Worm (Caenorhabditis elegans) whole organism, L3 larva: Measurements from ENCODE around the gene T12A2.3.

ENCODE experiments used
- R02D3.7 ChIP-seq: fragments of 150-350 bp; optimal IDR thresholded peaks from 2 replicates; lab custom pipeline; 2014; ENCODE audit warnings: missing biosample characterization, missing genetic modification characterization
- ZK546.5 ChIP-seq: sonication (generic microtip); optimal IDR thresholded peaks from 2 replicates; lab custom pipeline; 2017; ENCODE audit warnings: missing biosample characterization, missing genetic modification characterization
- ama-1 ChIP-seq: fragments of 150-350 bp; optimal IDR thresholded peaks from 2 replicates; lab custom pipeline; 2018
- ceh-82 ChIP-seq: fragments of 150-350 bp; optimal IDR thresholded peaks from 2 replicates; lab custom pipeline; 2014; ENCODE audit warnings: missing biosample characterization, missing genetic modification characterization
- ceh-9 ChIP-seq: sonication (generic microtip); optimal IDR thresholded peaks from 2 replicates; lab custom pipeline; 2018; ENCODE audit warnings: missing biosample characterization, missing genetic modification characterization
- elt-2 ChIP-seq: sonication (generic microtip); optimal IDR thresholded peaks from 2 replicates; lab custom pipeline; 2016; ENCODE audit warnings: missing genetic modification reagents, mild to moderate bottlenecking, missing genetic modification characterization, missing compliant biosample characterization
- elt-3 ChIP-seq, 3 experiments: fragments of 150-350 bp in 1 of 3; sonication (generic microtip) in 2 of 3; optimal IDR thresholded peaks; 2 replicates in 2 of 3; 4 replicates in 1 of 3; lab custom pipeline; 2014 to 2017; ENCODE audit warnings: missing biosample characterization in 3 of 3, missing genetic modification characterization in 3 of 3
- eor-1 ChIP-seq, 2 experiments: fragments of 150-350 bp; optimal IDR thresholded peaks; 2 replicates each; lab custom pipeline; 2014 to 2018; ENCODE audit warnings: missing biosample characterization in 2 of 2, missing genetic modification characterization in 2 of 2
- fkh-10 ChIP-seq: sonication (generic microtip); optimal IDR thresholded peaks from 2 replicates; lab custom pipeline; 2017; ENCODE audit warnings: missing biosample characterization, missing genetic modification reagents, missing genetic modification characterization
- fkh-2 ChIP-seq: fragments of 150-350 bp; optimal IDR thresholded peaks from 2 replicates; lab custom pipeline; 2014; ENCODE audit warnings: missing biosample characterization, missing genetic modification reagents, missing genetic modification characterization
- hmg-11 ChIP-seq: sonication (generic microtip); optimal IDR thresholded peaks from 2 replicates; lab custom pipeline; 2016; ENCODE audit warnings: missing genetic modification characterization, missing compliant biosample characterization
- lin-15B ChIP-seq: fragments of 150-350 bp; optimal IDR thresholded peaks from 2 replicates; lab custom pipeline; 2014; ENCODE audit warnings: missing biosample characterization, missing genetic modification characterization
- lin-39 ChIP-seq: fragments of 150-350 bp; optimal IDR thresholded peaks from 2 replicates; lab custom pipeline; 2018; ENCODE audit warnings: missing biosample characterization, missing genetic modification reagents, missing genetic modification characterization
- lsy-12 ChIP-seq: sonication (generic microtip); optimal IDR thresholded peaks from 2 replicates; lab custom pipeline; 2016; ENCODE audit warnings: mild to moderate bottlenecking, missing genetic modification characterization, missing compliant biosample characterization
- mdl-1 ChIP-seq: fragments of 150-350 bp; optimal IDR thresholded peaks from 2 replicates; lab custom pipeline; 2014; ENCODE audit warnings: missing biosample characterization, missing genetic modification characterization
- mml-1 ChIP-seq: fragments of 150-350 bp; sonication (generic microtip); optimal IDR thresholded peaks from 3 replicates; lab custom pipeline; 2014; ENCODE audit warnings: missing biosample characterization, missing genetic modification characterization
- nhr-11 ChIP-seq: fragments of 150-350 bp; optimal IDR thresholded peaks from 2 replicates; lab custom pipeline; 2014; ENCODE audit warnings: missing biosample characterization, missing genetic modification characterization
- nhr-12 ChIP-seq: fragments of 150-350 bp; optimal IDR thresholded peaks from 2 replicates; lab custom pipeline; 2014; ENCODE audit warnings: missing biosample characterization, missing genetic modification characterization
- nhr-23 ChIP-seq: fragments of 150-350 bp; optimal IDR thresholded peaks from 2 replicates; lab custom pipeline; 2014; ENCODE audit warnings: missing biosample characterization, missing genetic modification reagents, missing genetic modification characterization
- nhr-25 ChIP-seq: sonication (generic microtip); optimal IDR thresholded peaks from 2 replicates; lab custom pipeline; 2017; ENCODE audit warnings: missing biosample characterization, missing genetic modification characterization
- nhr-43 ChIP-seq: sonication (generic microtip); optimal IDR thresholded peaks from 2 replicates; lab custom pipeline; 2016; ENCODE audit warnings: mild to moderate bottlenecking, missing genetic modification characterization, missing compliant biosample characterization; ENCODE audit not compliant: poor library complexity, severe bottlenecking
- nhr-76 ChIP-seq: fragments of 150-350 bp; sonication (generic microtip); optimal IDR thresholded peaks from 5 replicates; lab custom pipeline; 2014; ENCODE audit warnings: missing biosample characterization, missing genetic modification characterization
- nhr-77 ChIP-seq: fragments of 150-350 bp; optimal IDR thresholded peaks from 2 replicates; lab custom pipeline; 2014; ENCODE audit warnings: missing biosample characterization, missing genetic modification characterization
- pha-4 ChIP-seq: fragments of 150-350 bp; optimal IDR thresholded peaks from 2 replicates; lab custom pipeline; 2014; ENCODE audit warnings: missing biosample characterization, missing genetic modification reagents, missing genetic modification characterization
- pqm-1 ChIP-seq: fragments of 150-350 bp; optimal IDR thresholded peaks from 2 replicates; lab custom pipeline; 2017; ENCODE audit warnings: missing biosample characterization, missing genetic modification characterization, inconsistent platforms
- sea-2 ChIP-seq: fragments of 150-350 bp; sonication (generic microtip); optimal IDR thresholded peaks from 4 replicates; lab custom pipeline; 2014; ENCODE audit warnings: missing biosample characterization, missing genetic modification reagents, missing genetic modification characterization
- snpc-4 ChIP-seq: fragments of 150-350 bp; optimal IDR thresholded peaks from 2 replicates; lab custom pipeline; 2014; ENCODE audit warnings: missing biosample characterization, missing genetic modification characterization
- tbx-2 ChIP-seq: sonication (generic microtip); optimal IDR thresholded peaks from 2 replicates; lab custom pipeline; 2016; ENCODE audit warnings: mild to moderate bottlenecking, missing genetic modification characterization, missing compliant biosample characterization
- unc-39 ChIP-seq: sonication (generic microtip); optimal IDR thresholded peaks from 4 replicates; lab custom pipeline; 2017; ENCODE audit warnings: missing biosample characterization, missing genetic modification characterization
- unc-62 ChIP-seq: fragments of 150-350 bp; sonication (generic microtip); optimal IDR thresholded peaks from 4 replicates; lab custom pipeline; 2014; ENCODE audit warnings: missing biosample characterization, missing genetic modification reagents, missing genetic modification characterization
- ztf-4 ChIP-seq: fragments of 150-350 bp; optimal IDR thresholded peaks from 2 replicates; lab custom pipeline; 2014; ENCODE audit warnings: missing biosample characterization, missing genetic modification characterization

T12A2.3 gene

ce11 chrIII:6256675-6257074, 16.0 kb downstream of the T12A2.3 start, which contains the start of gene srg-9:
srg-9 (minus strand) TSS chrIII:6256775.
- no peak for TF ChIP-seq unc-39

- TF ChIP-seq ama-1 (lab: Kevin White, UChicago) (no peak), nhr-77 (tag; lab: Kevin White, UChicago) (no peak), hmg-11 (tag; lab: Kevin White, UChicago) (no peak), nhr-76 (no peak), unc-39 (no peak), ztf-4 (tag; lab: Kevin White, UChicago) (no peak), pqm-1 (tag; lab: Kevin White, UChicago) (no peak), eor-1 (tag; optimal IDR thresholded peaks at IDR 0.05; lab: Kevin White, UChicago) (no peak), lsy-12 (tag; lab: Kevin White, UChicago) (no peak), fkh-10 (no peak), ZK546.5 (tag; lab: Kevin White, UChicago) (no peak), tbx-2 (tag; lab: Kevin White, UChicago) (no peak), sea-2 (GFP tag; lab: Kevin White, UChicago) (no peak), fkh-2 (tag; lab: Kevin White, UChicago) (no peak), R02D3.7 (tag; lab: Kevin White, UChicago) (no peak)
Measured at ce11 chrIII:6258262-6258661, 17.6 kb downstream of the T12A2.3 start, which contains the start of gene srg-1. srg-1 (minus strand) TSS chrIII:6258362.

ce11 chrIII:6260115-6260514, 19.5 kb downstream of the T12A2.3 start, which contains the start of gene srg-2:
srg-2 (minus strand) TSS chrIII:6260215.
- no peak for TF ChIP-seq mml-1 (tag; lab: Kevin White, UChicago)
- TF ChIP-seq elt-2 (tag; lab: Kevin White, UChicago): no peak
- no peak for TF ChIP-seq nhr-76
- TF ChIP-seq lsy-12 (tag; lab: Kevin White, UChicago): no peak
- no peak for TF ChIP-seq elt-3 (tag; optimal IDR thresholded peaks at IDR 0.05; lab: Kevin White, UChicago)
- TF ChIP-seq nhr-23 (tag; lab: Kevin White, UChicago): no peak
- TF ChIP-seq tbx-2 (tag; lab: Kevin White, UChicago): no peak
- no peak for TF ChIP-seq snpc-4 (tag; lab: Kevin White, UChicago)

DNA sequence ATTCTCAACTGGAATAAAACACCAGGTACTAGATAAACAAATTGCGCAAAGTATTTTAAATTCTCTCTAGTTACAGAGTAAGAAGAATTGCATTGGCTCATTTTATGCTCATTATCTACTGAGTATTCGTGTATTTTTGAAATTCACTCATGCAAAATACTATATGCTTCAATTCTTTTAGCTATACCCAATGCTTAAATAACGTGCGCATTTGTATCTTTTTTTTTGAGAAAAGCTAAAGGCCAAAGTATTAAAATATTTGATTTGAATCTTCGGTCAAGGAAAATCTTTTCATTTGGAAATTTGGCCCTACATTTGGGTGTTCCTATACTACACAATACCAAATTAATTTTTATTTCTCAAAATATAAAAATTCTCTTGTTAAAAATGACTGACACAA, 21.4 kb downstream of the T12A2.3 start, which contains the start of gene srg-4:
srg-4 (minus strand) TSS at position 101 of the 400 bp plus-strand sequence.
- TF ChIP-seq lin-15B (no peak), nhr-76 (no peak), nhr-77 (tag; lab: Kevin White, UChicago) (no peak), ceh-82 (tag; lab: Kevin White, UChicago) (no peak), nhr-11 (tag; lab: Kevin White, UChicago) (no peak), ama-1 (lab: Kevin White, UChicago) (no peak), ceh-9 (tag; lab: Kevin White, UChicago) (no peak), nhr-12 (tag; lab: Kevin White, UChicago) (no peak), mdl-1 (no peak), nhr-43 (tag; lab: Kevin White, UChicago) (no peak), nhr-25 (tag; lab: Kevin White, UChicago) (no peak), ZK546.5 (tag; lab: Kevin White, UChicago) (no peak), snpc-4 (tag; lab: Kevin White, UChicago) (no peak)

DNA sequence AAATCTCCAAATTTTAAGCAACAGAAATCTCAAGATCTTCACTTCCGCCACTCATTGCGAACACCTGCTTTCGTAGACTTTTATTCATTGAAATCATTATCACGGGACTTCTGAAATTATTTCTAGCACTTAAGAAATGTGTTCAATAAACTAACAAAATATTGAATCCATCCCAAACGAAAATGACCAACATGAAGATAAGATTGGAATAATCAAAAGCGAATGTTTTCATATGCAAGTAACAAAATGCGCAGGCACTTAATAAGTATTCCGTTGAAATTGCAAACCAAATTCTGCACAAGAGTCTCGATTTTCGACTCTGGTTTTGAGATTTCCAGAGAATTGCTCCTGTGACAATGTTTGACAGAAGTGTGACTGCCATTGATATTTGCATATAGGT, 23.8 kb downstream of the T12A2.3 start, which contains the start of gene srg-5:
srg-5 (minus strand) TSS at position 101 of the 400 bp plus-strand sequence.
- TF ChIP-seq unc-62 (GFP tag; lab: Kevin White, UChicago): no peak
- no peak for TF ChIP-seq pha-4 (tag; lab: Kevin White, UChicago)
- TF ChIP-seq lin-39 (tag; lab: Kevin White, UChicago): no peak
- TF ChIP-seq fkh-10: no peak
- no peak for TF ChIP-seq ceh-82 (tag; lab: Kevin White, UChicago)
- no peak for TF ChIP-seq unc-39
- TF ChIP-seq nhr-77 (tag; lab: Kevin White, UChicago): no peak
- no peak for TF ChIP-seq elt-3 (tag; optimal IDR thresholded peaks at IDR 0.05; lab: Kevin White, UChicago)
- TF ChIP-seq elt-2 (tag; lab: Kevin White, UChicago): no peak
- TF ChIP-seq lsy-12 (tag; lab: Kevin White, UChicago): no peak
- no peak for TF ChIP-seq tbx-2 (tag; lab: Kevin White, UChicago)
- TF ChIP-seq fkh-2 (tag; lab: Kevin White, UChicago): no peak
- no peak for TF ChIP-seq sea-2 (GFP tag; lab: Kevin White, UChicago)
- no peak for TF ChIP-seq ztf-4 (tag; lab: Kevin White, UChicago)
